Fruit fly (Drosophila melanogaster) whole organism, embryonic: ENCODE results near the gene Iyd.

Experiments
- ATbp ChIP-seq: fragments of 200-800 bp; sonication (Bioruptor generic); optimal IDR thresholded peaks from 2 replicates; lab custom pipeline; 2017; ENCODE audit warnings: missing biosample characterization, mild to moderate bottlenecking, missing genetic modification characterization, missing genetic modification reagents
- Atf6 ChIP-seq: fragments of 200-800 bp; sonication (Bioruptor generic); IDR thresholded peaks from 2 replicates; pipeline ENCODE4 v1.3.6; 2022; ENCODE audit warnings: missing biosample characterization, missing genetic modification characterization
- BtbVII ChIP-seq: fragments of 200-800 bp; sonication (Bioruptor generic); optimal IDR thresholded peaks from 3 replicates; lab custom pipeline; 2017; ENCODE audit warnings: missing biosample characterization, mild to moderate bottlenecking, missing genetic modification characterization
- CG10267 ChIP-seq: fragments of 200-800 bp; sonication (Bioruptor generic); optimal IDR thresholded peaks from 2 replicates; lab custom pipeline; 2018; ENCODE audit warnings: missing biosample characterization, mild to moderate bottlenecking, missing genetic modification characterization, moderate library complexity
- CG10431 ChIP-seq: fragments of 200-800 bp; sonication (Bioruptor generic); optimal IDR thresholded peaks from 3 replicates; lab custom pipeline; 2018; ENCODE audit warnings: missing biosample characterization, mild to moderate bottlenecking, missing genetic modification characterization
- CG10462 ChIP-seq: fragments of 200-800 bp; sonication (Bioruptor generic); optimal IDR thresholded peaks from 2 replicates; lab custom pipeline; 2016; ENCODE audit warnings: missing biosample characterization, missing genetic modification characterization
- CG11456 ChIP-seq: fragments of 200-800 bp; sonication (Bioruptor generic); IDR thresholded peaks from 3 replicates; pipeline ENCODE4 v1.3.6; 2022; ENCODE audit warnings: missing biosample characterization, missing genetic modification characterization
- CG11560 ChIP-seq: fragments of 200-800 bp; sonication (Bioruptor generic); IDR thresholded peaks from 3 replicates; pipeline ENCODE4 v1.3.6; 2022; ENCODE audit warnings: missing biosample characterization, missing genetic modification characterization
- CG11695 ChIP-seq: fragments of 200-800 bp; sonication (Bioruptor generic); IDR thresholded peaks from 3 replicates; pipeline ENCODE4 v1.3.6; 2022; ENCODE audit warnings: missing biosample characterization, missing genetic modification characterization
- CG12155 ChIP-seq: fragments of 200-800 bp; sonication (Bioruptor generic); optimal IDR thresholded peaks from 3 replicates; lab custom pipeline; 2016; ENCODE audit warnings: missing biosample characterization, missing genetic modification characterization
- CG12744 ChIP-seq: fragments of 200-800 bp; sonication (Bioruptor generic); optimal IDR thresholded peaks from 2 replicates; lab custom pipeline; 2016; ENCODE audit warnings: missing biosample characterization, missing genetic modification characterization
- CG13296 ChIP-seq: fragments of 200-800 bp; sonication (Bioruptor generic); optimal IDR thresholded peaks from 3 replicates; lab custom pipeline; 2018; ENCODE audit warnings: missing biosample characterization, mild to moderate bottlenecking, missing genetic modification characterization
- CG17186 ChIP-seq: fragments of 200-800 bp; sonication (Bioruptor generic); optimal IDR thresholded peaks from 3 replicates; lab custom pipeline; 2017; ENCODE audit warnings: missing biosample characterization, missing genetic modification reagents, missing genetic modification characterization
- CG17829 ChIP-seq: fragments of 200-800 bp; optimal IDR thresholded peaks from 2 replicates; lab custom pipeline; 2019; ENCODE audit warnings: missing biosample characterization, mild to moderate bottlenecking, missing genetic modification characterization, moderate library complexity
- CG17912 ChIP-seq: fragments of 200-800 bp; sonication (Bioruptor generic); optimal IDR thresholded peaks from 2 replicates; lab custom pipeline; 2018; ENCODE audit warnings: missing biosample characterization, mild to moderate bottlenecking, missing genetic modification characterization
- CG18476 ChIP-seq: fragments of 200-800 bp; sonication (Bioruptor generic); optimal IDR thresholded peaks from 2 replicates; lab custom pipeline; 2016; ENCODE audit warnings: missing biosample characterization, mild to moderate bottlenecking, missing genetic modification characterization
- CG18599 ChIP-seq: fragments of 200-800 bp; sonication (Bioruptor generic); optimal IDR thresholded peaks from 3 replicates; lab custom pipeline; 2017; ENCODE audit warnings: missing biosample characterization, missing genetic modification characterization, mild to moderate bottlenecking, moderate library complexity, missing genetic modification reagents
- CG2129 ChIP-seq: fragments of 200-800 bp; sonication (Bioruptor generic); IDR thresholded peaks from 2 replicates; pipeline ENCODE4 v1.3.6; 2022; ENCODE audit warnings: missing biosample characterization, missing genetic modification characterization; ENCODE audit not compliant: partially characterized antibody
- CG30431 ChIP-seq: fragments of 200-800 bp; sonication (Bioruptor generic); optimal IDR thresholded peaks from 2 replicates; lab custom pipeline; 2017; ENCODE audit warnings: missing biosample characterization, missing genetic modification characterization
- CG4404 ChIP-seq: fragments of 200-800 bp; sonication (Bioruptor generic); IDR thresholded peaks from 2 replicates; pipeline ENCODE4 v1.3.6; 2022; ENCODE audit warnings: missing biosample characterization, missing genetic modification characterization
- CG5245 ChIP-seq: fragments of 200-800 bp; sonication (Bioruptor generic); optimal IDR thresholded peaks from 3 replicates; lab custom pipeline; 2016; ENCODE audit warnings: missing biosample characterization, missing genetic modification characterization
- CG5953 ChIP-seq: fragments of 200-800 bp; sonication (Bioruptor generic); IDR thresholded peaks from 2 replicates; pipeline ENCODE4 v1.3.6; 2022; ENCODE audit warnings: missing biosample characterization, missing genetic modification characterization
- CG8089 ChIP-seq: fragments of 200-800 bp; sonication (Bioruptor generic); optimal IDR thresholded peaks from 3 replicates; lab custom pipeline; 2016; ENCODE audit warnings: missing biosample characterization, missing genetic modification characterization
- CG9215 ChIP-seq: fragments of 200-800 bp; sonication (Bioruptor generic); IDR thresholded peaks from 2 replicates; pipeline ENCODE4 v1.3.6; 2022; ENCODE audit warnings: missing biosample characterization, missing genetic modification characterization
- Dad ChIP-seq: fragments of 200-800 bp; sonication (Bioruptor generic); optimal IDR thresholded peaks from 3 replicates; lab custom pipeline; 2016; ENCODE audit warnings: missing biosample characterization, missing genetic modification characterization
- Dll ChIP-seq: fragments of 200-800 bp; sonication (Bioruptor generic); IDR thresholded peaks from 4 replicates; pipeline ENCODE4 v1.3.6; 2022; ENCODE audit warnings: missing biosample characterization, missing genetic modification characterization; ENCODE audit not compliant: partially characterized antibody
- Dp ChIP-seq: fragments of 200-800 bp; sonication (Bioruptor generic); optimal IDR thresholded peaks from 2 replicates; lab custom pipeline; 2018; ENCODE audit warnings: missing biosample characterization, mild to moderate bottlenecking, missing genetic modification characterization, moderate library complexity
- Ets97D ChIP-seq: fragments of 200-800 bp; sonication (Bioruptor generic); optimal IDR thresholded peaks from 3 replicates; lab custom pipeline; 2016; ENCODE audit warnings: missing biosample characterization, missing genetic modification characterization
- Oaz ChIP-seq: fragments of 200-800 bp; sonication (Bioruptor generic); IDR thresholded peaks from 2 replicates; pipeline ENCODE4 v1.3.6; 2022; ENCODE audit warnings: missing biosample characterization, missing genetic modification characterization
- Scr ChIP-seq: fragments of 200-800 bp; sonication (Bioruptor generic); IDR thresholded peaks from 2 replicates; pipeline ENCODE4 v1.3.6; 2022; ENCODE audit warnings: missing biosample characterization, missing genetic modification characterization; ENCODE audit not compliant: partially characterized antibody
- Sox100B ChIP-seq: fragments of 200-800 bp; sonication (Bioruptor generic); optimal IDR thresholded peaks from 3 replicates; lab custom pipeline; 2018; ENCODE audit warnings: missing biosample characterization, mild to moderate bottlenecking, missing genetic modification characterization
- Xrp1 ChIP-seq: fragments of 200-800 bp; sonication (Bioruptor generic); IDR thresholded peaks from 2 replicates; pipeline ENCODE4 v1.3.6; 2022; ENCODE audit warnings: missing biosample characterization, missing genetic modification characterization
- bcd ChIP-seq: fragments of 200-800 bp; sonication (Bioruptor generic); optimal IDR thresholded peaks from 2 replicates; lab custom pipeline; 2017; ENCODE audit warnings: missing biosample characterization, mild to moderate bottlenecking, missing genetic modification characterization
- cad ChIP-seq: fragments of >200 bp; optimal IDR thresholded peaks from 2 replicates; lab custom pipeline; 2017; ENCODE audit warnings: missing biosample characterization, missing genetic modification characterization
- da ChIP-seq: fragments of 200-800 bp; sonication (Bioruptor generic); optimal IDR thresholded peaks from 2 replicates; lab custom pipeline; 2016; ENCODE audit warnings: missing biosample characterization, missing genetic modification characterization
- esg ChIP-seq: fragments of 200-800 bp; sonication (Bioruptor generic); conservative IDR thresholded peaks from 2 replicates; pipeline ENCODE4 v1.3.6; 2022; ENCODE audit warnings: missing biosample characterization, missing genetic modification characterization
- gcm2 ChIP-seq: fragments of 200-800 bp; sonication (Bioruptor generic); optimal IDR thresholded peaks from 2 replicates; lab custom pipeline; 2016; ENCODE audit warnings: missing biosample characterization, missing genetic modification characterization
- h ChIP-seq: fragments of >200 bp; optimal IDR thresholded peaks from 2 replicates; lab custom pipeline; 2017
- knrl ChIP-seq: fragments of 200-800 bp; sonication (Bioruptor generic); IDR thresholded peaks from 3 replicates; pipeline ENCODE4 v1.3.6; 2022; ENCODE audit warnings: missing biosample characterization, missing genetic modification characterization; ENCODE audit not compliant: partially characterized antibody
- lmd ChIP-seq: fragments of 200-800 bp; sonication (Bioruptor generic); IDR thresholded peaks from 2 replicates; pipeline ENCODE4 v1.3.6; 2022; ENCODE audit warnings: missing biosample characterization, missing genetic modification characterization
- mirr ChIP-seq: fragments of 200-800 bp; sonication (Bioruptor generic); optimal IDR thresholded peaks from 3 replicates; lab custom pipeline; 2018; ENCODE audit warnings: missing biosample characterization, mild to moderate bottlenecking, missing genetic modification characterization
- otp ChIP-seq: fragments of 200-800 bp; sonication (Bioruptor generic); IDR thresholded peaks from 3 replicates; pipeline ENCODE4, ENCODE4 v1.3.6; 2022; ENCODE audit warnings: missing biosample characterization, missing genetic modification characterization
- prd ChIP-seq, 3 experiments: fragments of >200 bp in 2 of 3; fragments of 200-800 bp in 1 of 3; sonication (Bioruptor generic) in 1 of 3; optimal IDR thresholded peaks in 2 of 3; IDR thresholded peaks in 1 of 3; 2 replicates in 2 of 3; 3 replicates in 1 of 3; pipeline versions ENCODE4 v1.3.6 to Lab custom; 2017 to 2022; ENCODE audit warnings: missing biosample characterization in 1 of 3, missing genetic modification characterization in 1 of 3
- ro ChIP-seq: fragments of 200-800 bp; sonication (Bioruptor generic); IDR thresholded peaks from 2 replicates; pipeline ENCODE4 v1.3.6; 2022; ENCODE audit warnings: missing biosample characterization, missing genetic modification characterization
- sc ChIP-seq, 3 experiments: fragments of >200 bp in 2 of 3; fragments of 200-800 bp in 1 of 3; sonication (Bioruptor generic) in 1 of 3; optimal IDR thresholded peaks; 2 replicates in 2 of 3; 3 replicates in 1 of 3; lab custom pipeline; 2017; ENCODE audit warnings: mild to moderate bottlenecking in 1 of 3, missing biosample characterization in 1 of 3, missing genetic modification characterization in 1 of 3, missing genetic modification reagents in 1 of 3
- slou ChIP-seq: fragments of 200-800 bp; sonication (Bioruptor generic); optimal IDR thresholded peaks from 3 replicates; lab custom pipeline; 2016; ENCODE audit warnings: missing biosample characterization, missing genetic modification characterization
- trem ChIP-seq: fragments of 200-800 bp; optimal IDR thresholded peaks from 3 replicates; lab custom pipeline; 2019; ENCODE audit warnings: missing biosample characterization, mild to moderate bottlenecking, missing genetic modification characterization, moderate library complexity
- ttk ChIP-seq: fragments of 200-800 bp; sonication (Bioruptor generic); IDR thresholded peaks from 2 replicates; pipeline ENCODE4 v2.1.2; 2022; ENCODE audit warnings: missing biosample characterization, missing genetic modification characterization
- zfh1 ChIP-seq: fragments of 200-800 bp; sonication (Bioruptor generic); IDR thresholded peaks from 3 replicates; pipeline ENCODE4 v1.3.6; 2022; ENCODE audit warnings: missing biosample characterization, missing genetic modification characterization
- zfh2 ChIP-seq: fragments of 200-800 bp; sonication (Bioruptor generic); optimal IDR thresholded peaks from 2 replicates; lab custom pipeline; 2016; ENCODE audit warnings: missing biosample characterization, missing genetic modification characterization

Gene Iyd

dm6 chr3L:11096195-11096908 lies at the start of gene Iyd, which contains the start of the genes CG46439 and CG33947 (continued):
- TF ChIP-seq CG30431 (GFP tag; lab: Kevin White, UChicago): no peak
- no peak for TF ChIP-seq CG12155 (GFP tag; lab: Kevin White, UChicago)
- TF ChIP-seq CG11695 (GFP tag; lab: Robert Waterston, UW): no peak
- no peak for TF ChIP-seq CG5953 (GFP tag; lab: Robert Waterston, UW)
- no peak for TF ChIP-seq slou (GFP tag; lab: Kevin White, UChicago)
- peak; percentile 95 for TF ChIP-seq CG10267 (tag; lab: Kevin White, UChicago)
- TF ChIP-seq sc (optimal IDR thresholded peaks at IDR 0.05; lab: Kevin White, UChicago): no peak
- TF ChIP-seq sc (GFP tag; optimal IDR thresholded peaks at IDR 0.05; lab: Kevin White, UChicago): no peak
- TF ChIP-seq CG12744 (GFP tag; lab: Kevin White, UChicago): no peak
- TF ChIP-seq gcm2 (GFP tag; lab: Kevin White, UChicago): no peak
- peak; percentile 34 for TF ChIP-seq Ets97D (GFP tag; lab: Kevin White, UChicago)
- no peak for TF ChIP-seq CG17912 (GFP tag; lab: Kevin White, UChicago)
- peak; percentile 18 for TF ChIP-seq trem (tag; lab: Kevin White, UChicago)
- no peak for TF ChIP-seq Oaz (GFP tag; lab: Robert Waterston, UW)
- no peak for TF ChIP-seq CG9215 (GFP tag; lab: Robert Waterston, UW)
- no peak for TF ChIP-seq otp
- TF ChIP-seq BtbVII (GFP tag; lab: Kevin White, UChicago): peak; percentile 20
- TF ChIP-seq cad: no peak
- TF ChIP-seq CG11456 (GFP tag; lab: Robert Waterston, UW): no peak
- no peak for TF ChIP-seq Dad
- peak; percentile 22; the same call in 1 of the 2 replicates for TF ChIP-seq Scr (GFP tag; lab: Robert Waterston, UW)
- peak; percentile 67 for TF ChIP-seq Dp (GFP tag; lab: Kevin White, UChicago)
- TF ChIP-seq bcd (GFP tag; lab: Kevin White, UChicago): no peak
- TF ChIP-seq esg (GFP tag; lab: Robert Waterston, UW): no peak
- 0 out of 3 replicates have a peak, but pooled peaks have one; percentile 32 for TF ChIP-seq zfh1 (GFP tag; lab: Robert Waterston, UW)
- TF ChIP-seq CG18476 (GFP tag; lab: Kevin White, UChicago): no peak
- TF ChIP-seq CG2129 (GFP tag; lab: Robert Waterston, UW): no peak
- no peak for TF ChIP-seq ro
- no peak for TF ChIP-seq lmd (GFP tag; lab: Robert Waterston, UW)
- TF ChIP-seq Sox100B (GFP tag; lab: Kevin White, UChicago): no peak
- TF ChIP-seq CG17186 (GFP tag; lab: Kevin White, UChicago): no peak
- peak; percentile 56 for TF ChIP-seq Atf6 (GFP tag; lab: Robert Waterston, UW)
- TF ChIP-seq h (lab: Kevin White, UChicago): no peak
- TF ChIP-seq CG13296 (GFP tag; lab: Kevin White, UChicago): peak; percentile 38
- TF ChIP-seq Xrp1: 0 out of 2 replicates have a peak, but pooled peaks have one; percentile 19
- no peak for TF ChIP-seq ttk
- no peak for TF ChIP-seq CG11560
- no peak for TF ChIP-seq CG4404 (GFP tag; lab: Robert Waterston, UW)
- TF ChIP-seq Dll: no peak
- TF ChIP-seq CG8089: no peak
- peak; percentile 22 for TF ChIP-seq zfh2 (GFP tag; lab: Kevin White, UChicago)
- TF ChIP-seq CG17829 (tag; lab: Kevin White, UChicago): peak; percentile 29
- TF ChIP-seq prd (optimal IDR thresholded peaks at IDR 0.05; lab: Kevin White, UChicago): no peak
- TF ChIP-seq prd (GFP tag; IDR thresholded peaks at IDR 0.05; lab: Robert Waterston, UW): no peak
- TF ChIP-seq ATbp (GFP tag; lab: Kevin White, UChicago): no peak
- TF ChIP-seq CG10462 (GFP tag; lab: Kevin White, UChicago): no peak
- no peak for TF ChIP-seq mirr (GFP tag; lab: Kevin White, UChicago)
- no peak for TF ChIP-seq knrl
- TF ChIP-seq CG18599 (GFP tag; lab: Kevin White, UChicago): no peak
- TF ChIP-seq da (GFP tag; lab: Kevin White, UChicago): no peak
- TF ChIP-seq CG5245 (GFP tag; lab: Kevin White, UChicago): no peak
- no peak for TF ChIP-seq CG10431 (GFP tag; lab: Kevin White, UChicago)
